Worm (Caenorhabditis elegans): ENCODE results near the gene sel-10.

Gene sel-10

DNA sequence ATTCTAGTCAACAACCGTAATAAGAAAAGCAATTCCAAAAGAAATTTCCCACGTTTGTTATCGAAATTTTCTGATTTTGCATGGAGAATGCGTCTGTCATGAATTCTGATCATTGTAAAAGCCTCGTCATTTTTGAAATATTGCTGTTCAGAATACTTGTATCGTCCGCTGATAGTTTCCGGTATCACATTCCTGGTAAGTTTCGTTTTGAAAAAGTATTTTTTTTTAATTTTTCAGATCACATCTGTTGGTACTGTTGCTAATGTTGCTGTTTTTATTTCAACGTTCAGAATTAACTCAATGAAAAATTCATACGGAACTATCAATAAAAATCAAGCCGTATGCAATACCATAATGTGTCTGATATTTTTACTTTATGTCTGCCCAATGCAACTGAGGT is 21.7 kb downstream of the sel-10 start, which contains the start of gene srx-17:
TSS of gene srx-17 (plus strand) at position 301 of the 400 bp plus-strand sequence.
- TF ChIP-seq dmd-4 (tag; optimal IDR thresholded peaks at IDR 0.05) (no peak), nhr-6 (tag; optimal IDR thresholded peaks at IDR 0.05) (no peak), lsy-2 (tag; optimal IDR thresholded peaks at IDR 0.05) (no peak), sma-3 (GFP tag; optimal IDR thresholded peaks at IDR 0.05) (no peak), gmeb-1 (tag; optimal IDR thresholded peaks at IDR 0.05) (no peak)

DNA sequence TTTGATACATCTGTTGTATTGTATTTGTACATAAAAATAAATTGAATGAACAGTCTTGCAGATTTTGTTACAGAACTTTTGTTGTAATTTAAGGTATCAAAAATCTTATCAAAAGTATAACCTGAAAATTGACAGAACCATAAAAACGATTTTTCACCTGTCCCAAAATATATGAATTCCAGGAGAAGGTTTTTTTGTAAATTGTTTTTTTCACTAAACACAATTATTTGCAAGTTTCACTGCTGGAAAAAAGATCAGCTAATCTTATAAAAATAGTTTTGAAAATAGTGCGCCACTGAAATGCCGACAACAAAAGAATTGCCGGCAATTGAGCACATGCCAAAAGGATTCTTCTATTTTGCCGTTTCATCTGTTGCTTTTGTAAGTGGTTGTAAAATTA is 24.0 kb downstream of the sel-10 start, which contains the start of gene srx-130:
TSS of gene srx-130 (plus strand) at position 301 of the 400 bp plus-strand sequence.
- TF ChIP-seq ceh-16 (tag; optimal IDR thresholded peaks at IDR 0.05) (no peak), Y55F3AM.14 (GFP tag; optimal IDR thresholded peaks at IDR 0.05) (no peak), crh-2 (tag; optimal IDR thresholded peaks at IDR 0.05) (no peak), aly-2 (tag; optimal IDR thresholded peaks at IDR 0.05) (no peak), R02D3.7 (tag; optimal IDR thresholded peaks at IDR 0.05) (no peak), blmp-1 (tag; optimal IDR thresholded peaks at IDR 0.05; ENCODE audit: insufficient read depth) (no peak), ztf-1 (GFP tag; conservative IDR thresholded peaks at IDR 0.05) (no peak), nhr-23 (tag; optimal IDR thresholded peaks at IDR 0.05) (no peak)

DNA sequence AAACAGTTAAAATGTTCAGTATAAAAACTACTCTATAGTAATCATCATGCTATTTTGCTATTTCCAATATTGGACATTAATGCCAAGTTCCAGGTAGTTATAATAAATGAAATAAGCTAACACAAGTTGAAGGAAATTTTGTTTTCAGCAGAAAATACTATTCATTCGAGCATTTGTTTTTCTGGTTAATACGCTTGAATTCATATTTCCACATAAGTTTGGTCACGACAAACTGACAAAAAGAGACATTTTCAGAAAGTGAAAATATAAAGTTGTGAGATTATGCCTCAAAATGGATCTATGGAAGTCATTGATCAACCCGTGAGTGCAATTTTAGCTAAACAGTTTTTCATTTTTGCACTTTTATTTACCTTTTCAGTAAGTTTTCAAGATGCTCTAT is 26.0 kb downstream of the sel-10 start, which contains the start of gene srx-131:
TSS of gene srx-131 (plus strand) at position 301 of the 400 bp plus-strand sequence.
- TF ChIP-seq nhr-12 (tag; optimal IDR thresholded peaks at IDR 0.05) (no peak), unc-39 (tag; optimal IDR thresholded peaks at IDR 0.05) (no peak), nhr-77 (tag; optimal IDR thresholded peaks at IDR 0.05) (no peak), nhr-6 (tag; optimal IDR thresholded peaks at IDR 0.05) (no peak), dmd-4 (tag; optimal IDR thresholded peaks at IDR 0.05) (no peak), sem-4 (tag; optimal IDR thresholded peaks at IDR 0.05) (no peak)

DNA sequence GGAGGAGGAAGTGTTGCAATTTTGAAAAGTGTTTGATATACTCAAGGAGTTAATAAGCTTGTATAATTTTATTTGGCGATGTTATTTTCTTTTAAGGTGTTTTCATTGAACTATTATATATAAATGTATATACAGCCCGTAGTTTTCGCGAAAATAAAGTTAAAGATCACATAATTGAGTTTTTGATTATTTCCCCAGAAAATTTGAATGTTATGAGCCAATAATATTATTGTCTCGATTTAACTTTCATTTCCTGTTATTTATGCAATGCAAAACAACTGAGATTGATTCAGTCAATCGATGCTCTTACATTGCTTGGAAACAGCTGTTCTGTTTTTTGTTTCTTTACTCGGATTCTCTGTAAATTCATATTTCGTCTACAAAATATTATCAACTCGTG is 29.2 kb downstream of the sel-10 start, which contains the start of gene srx-133:
TSS of gene srx-133 (plus strand) at position 301 of the 400 bp plus-strand sequence.
- no peak for TF ChIP-seq nhr-10 (tag; optimal IDR thresholded peaks at IDR 0.05)
- TF ChIP-seq aly-2 (tag; optimal IDR thresholded peaks at IDR 0.05) = no peak
- TF ChIP-seq nhr-12 (tag; optimal IDR thresholded peaks at IDR 0.05) = no peak
- no peak for TF ChIP-seq nhr-237 (tag; optimal IDR thresholded peaks at IDR 0.05)
- TF ChIP-seq ztf-1 (GFP tag; conservative IDR thresholded peaks at IDR 0.05) = no peak

DNA sequence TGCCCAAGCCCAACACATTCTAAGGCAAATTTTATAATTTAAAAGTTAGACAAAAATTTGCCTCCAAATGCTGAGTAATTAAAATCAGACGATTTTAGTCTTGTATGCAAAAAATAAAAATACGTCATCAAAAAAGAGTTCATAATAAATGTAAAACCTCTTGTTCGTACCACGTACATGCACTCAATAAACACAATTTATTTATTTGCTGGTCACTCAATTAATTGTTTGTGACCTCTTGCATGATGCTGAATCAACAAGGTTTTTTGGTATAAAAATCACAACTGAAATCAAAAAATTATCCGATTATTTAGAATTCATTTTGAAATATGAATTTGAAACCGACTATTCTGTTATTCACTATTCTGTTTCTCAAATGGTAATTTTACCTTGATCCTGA is 31.0 kb downstream of the sel-10 start, which contains the start of gene hpx-2:
TSS of gene hpx-2 (plus strand) at position 301 of the 400 bp plus-strand sequence.
- TF ChIP-seq nhr-23 (tag; optimal IDR thresholded peaks at IDR 0.05) (no peak), nhr-129 (tag; optimal IDR thresholded peaks at IDR 0.05) (no peak)

DNA sequence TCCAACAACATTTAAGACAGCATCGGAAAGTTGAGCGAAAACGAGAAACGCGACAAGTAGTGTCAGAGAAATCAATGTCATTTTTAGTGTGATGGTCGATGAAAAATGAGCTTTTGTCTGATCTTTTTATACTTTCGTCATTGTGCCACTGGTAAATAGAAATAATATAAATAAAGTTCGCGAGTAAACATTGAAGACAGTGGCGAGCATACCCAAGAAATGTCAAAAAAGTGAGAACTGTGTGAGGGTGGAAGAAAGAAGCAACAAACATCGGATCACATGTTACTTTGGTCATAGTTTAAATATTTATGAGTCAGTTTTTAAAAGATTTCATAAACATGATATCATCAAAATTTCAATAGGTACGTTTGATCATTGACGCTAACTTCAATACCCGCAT is 35.1 kb downstream of the sel-10 start, which contains the start of gene ttr-21:
TSS of gene ttr-21 (minus strand) at position 100 of the 400 bp plus-strand sequence.
- TF ChIP-seq F13H6.1 (tag; optimal IDR thresholded peaks at IDR 0.05) (peak; percentile 10), snpc-4 (tag; optimal IDR thresholded peaks at IDR 0.05) (no peak)

DNA sequence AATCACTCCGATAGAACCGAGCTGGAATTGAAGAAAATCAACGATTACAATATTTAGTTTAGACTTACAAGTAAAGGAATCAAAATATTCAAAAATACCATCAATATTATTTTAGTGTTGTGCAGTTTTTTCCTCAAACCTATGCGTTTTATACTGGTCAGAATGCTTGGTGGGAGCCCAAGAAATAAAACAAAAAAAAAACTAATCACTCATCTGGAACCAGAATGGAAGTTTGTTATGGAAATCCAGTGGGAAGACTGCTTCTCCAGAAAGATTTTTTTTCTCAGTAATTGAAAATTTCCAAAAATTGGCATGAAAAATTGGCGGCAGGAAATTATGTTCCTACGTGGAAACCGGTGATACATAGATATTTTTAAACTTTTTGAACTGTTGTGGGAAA is 37.2 kb downstream of the sel-10 start, which contains the start of gene srx-134:
TSS of gene srx-134 (minus strand) at position 101 of the 400 bp plus-strand sequence.
- TF ChIP-seq nhr-10 (tag; optimal IDR thresholded peaks at IDR 0.05) (no peak), skn-1 (tag; optimal IDR thresholded peaks at IDR 0.05) (no peak), lin-11 (tag; optimal IDR thresholded peaks at IDR 0.05) (no peak), lin-39 (tag; optimal IDR thresholded peaks at IDR 0.05) (no peak), unc-55 (GFP tag; optimal IDR thresholded peaks at IDR 0.05) (no peak), lin-13 (GFP tag; optimal IDR thresholded peaks at IDR 0.05) (no peak), nhr-21 (tag; optimal IDR thresholded peaks at IDR 0.05) (no peak), peb-1 (tag; optimal IDR thresholded peaks at IDR 0.05) (no peak), ZK546.5 (tag; optimal IDR thresholded peaks at IDR 0.05) (no peak), ceh-16 (tag; optimal IDR thresholded peaks at IDR 0.05) (no peak), unc-62 (GFP tag; optimal IDR thresholded peaks at IDR 0.05) (no peak), nhr-237 (tag; optimal IDR thresholded peaks at IDR 0.05) (no peak), mdl-1 (tag; optimal IDR thresholded peaks at IDR 0.05) (no peak), ama-1 (optimal IDR thresholded peaks at IDR 0.05) (no peak), snpc-4 (tag; optimal IDR thresholded peaks at IDR 0.05) (no peak), nhr-77 (tag; optimal IDR thresholded peaks at IDR 0.05) (no peak), egl-27 (tag; optimal IDR thresholded peaks at IDR 0.05) (no peak), mab-5 (tag; optimal IDR thresholded peaks at IDR 0.05) (no peak), elt-3 (tag; optimal IDR thresholded peaks at IDR 0.05) (no peak)
